Worm (Caenorhabditis elegans) whole organism, young adult: ENCODE results near the gene asb-1.

ENCODE experiments used
- B0035.1 ChIP-seq: sonication (generic microtip); optimal IDR thresholded peaks from 2 replicates; lab custom pipeline; 2016; ENCODE audit warnings: missing genetic modification characterization, mild to moderate bottlenecking, missing compliant biosample characterization, missing genotype, missing genetic modification reagents
- B0336.3 ChIP-seq: fragments of 200-800 bp; sonication (Bioruptor generic); IDR thresholded peaks from 2 replicates; pipeline ENCODE4 v1.3.6; 2022; ENCODE audit warnings: missing genetic modification characterization, missing compliant biosample characterization
- D2030.7 ChIP-seq: fragments of 200-800 bp; sonication (Bioruptor generic); IDR thresholded peaks from 2 replicates; pipeline ENCODE4 v1.3.6; 2022; ENCODE audit warnings: missing genetic modification reagents, missing genetic modification characterization, missing compliant biosample characterization
- F23B12.7 ChIP-seq: sonication (generic microtip); optimal IDR thresholded peaks from 2 replicates; lab custom pipeline; 2017; ENCODE audit warnings: missing genetic modification characterization, mild to moderate bottlenecking, missing compliant biosample characterization, antibody characterized with exemption, moderate library complexity; ENCODE audit not compliant: insufficient read depth
- F33H1.4 ChIP-seq: fragments of 200-800 bp; sonication (Bioruptor generic); IDR thresholded peaks from 2 replicates; pipeline ENCODE4 v1.3.6; 2022; ENCODE audit warnings: missing genetic modification reagents, missing genetic modification characterization, missing compliant biosample characterization
- F49E8.2 ChIP-seq: sonication (generic microtip); optimal IDR thresholded peaks from 3 replicates; lab custom pipeline; 2017; ENCODE audit warnings: missing genetic modification characterization, mild to moderate bottlenecking, missing compliant biosample characterization, antibody characterized with exemption, moderate library complexity; ENCODE audit not compliant: insufficient read depth
- K12H6.12 ChIP-seq: fragments of 200-800 bp; sonication (Bioruptor generic); optimal IDR thresholded peaks from 2 replicates; lab custom pipeline; 2018; ENCODE audit warnings: mild to moderate bottlenecking, missing genetic modification characterization, missing compliant biosample characterization
- cebp-1 ChIP-seq, 2 experiments: fragments of 200-800 bp in 1 of 2; sonication (Bioruptor generic) in 1 of 2; sonication (generic microtip) in 1 of 2; IDR thresholded peaks in 1 of 2; optimal IDR thresholded peaks in 1 of 2; 2 replicates each; pipeline versions ENCODE4 v1.3.6 to Lab custom; 2017 to 2022; ENCODE audit warnings: missing compliant biosample characterization in 2 of 2, missing genetic modification characterization in 2 of 2, mild to moderate bottlenecking in 1 of 2, missing genetic modification reagents in 1 of 2, moderate library complexity in 1 of 2
- cebp-2 ChIP-seq: fragments of 200-800 bp; sonication (Bioruptor generic); IDR thresholded peaks from 2 replicates; pipeline ENCODE4 v1.3.6; 2022; ENCODE audit warnings: missing genetic modification characterization, missing compliant biosample characterization
- ceh-91 ChIP-seq: fragments of 200-800 bp; sonication (Bioruptor generic); IDR thresholded peaks from 2 replicates; pipeline ENCODE4 v1.3.6; 2022; ENCODE audit warnings: missing genetic modification reagents, missing genetic modification characterization, missing compliant biosample characterization
- dox-1 ChIP-seq: fragments of 200-800 bp; sonication (Bioruptor generic); IDR thresholded peaks from 2 replicates; pipeline ENCODE4 v1.3.6; 2022; ENCODE audit warnings: missing genetic modification reagents, missing genetic modification characterization, missing compliant biosample characterization
- efl-1 ChIP-seq: fragments of 150-350 bp; optimal IDR thresholded peaks from 2 replicates; lab custom pipeline; 2014; ENCODE audit warnings: missing biosample characterization, missing genetic modification reagents, missing genetic modification characterization
- him-1 ChIP-seq: sonication (generic microtip); optimal IDR thresholded peaks from 2 replicates; lab custom pipeline; 2016; ENCODE audit warnings: missing genotype, missing genetic modification reagents, missing genetic modification characterization, missing compliant biosample characterization
- hmg-1.2 ChIP-seq: fragments of 200-800 bp; sonication (Bioruptor generic); IDR thresholded peaks from 2 replicates; pipeline ENCODE4 v1.3.6; 2022; ENCODE audit warnings: missing genetic modification reagents, missing genetic modification characterization, missing compliant biosample characterization
- hsf-1 ChIP-seq: fragments of 200-800 bp; sonication (Bioruptor generic); IDR thresholded peaks from 2 replicates; pipeline ENCODE4 v1.3.6; 2022; ENCODE audit warnings: missing genetic modification reagents, missing genetic modification characterization, missing compliant biosample characterization
- let-526 ChIP-seq: fragments of 200-800 bp; sonication (Bioruptor generic); IDR thresholded peaks from 2 replicates; pipeline ENCODE4 v1.3.6; 2022; ENCODE audit warnings: missing genetic modification reagents, missing genetic modification characterization, missing compliant biosample characterization
- lin-54 ChIP-seq: fragments of 200-800 bp; sonication (Bioruptor generic); optimal IDR thresholded peaks from 2 replicates; lab custom pipeline; 2018; ENCODE audit warnings: mild to moderate bottlenecking, missing genetic modification characterization, missing compliant biosample characterization
- lsl-1 ChIP-seq: fragments of 200-800 bp; sonication (Bioruptor generic); optimal IDR thresholded peaks from 2 replicates; lab custom pipeline; 2018; ENCODE audit warnings: mild to moderate bottlenecking, missing genetic modification characterization, moderate library complexity, missing compliant biosample characterization
- madf-3 ChIP-seq: fragments of 200-800 bp; sonication (Bioruptor generic); IDR thresholded peaks from 2 replicates; pipeline ENCODE4 v1.3.6; 2022; ENCODE audit warnings: missing genetic modification reagents, missing genetic modification characterization, missing compliant biosample characterization
- madf-6 ChIP-seq: fragments of 200-800 bp; sonication (Bioruptor generic); IDR thresholded peaks from 2 replicates; pipeline ENCODE4 v1.3.6; 2022; ENCODE audit warnings: missing genetic modification reagents, missing genetic modification characterization, missing compliant biosample characterization
- madf-8 ChIP-seq: fragments of 200-800 bp; sonication (Bioruptor generic); conservative IDR thresholded peaks from 2 replicates; pipeline ENCODE4 v1.3.6; 2022; ENCODE audit warnings: missing genetic modification reagents, missing genetic modification characterization, missing compliant biosample characterization
- mcd-1 ChIP-seq: fragments of 200-800 bp; sonication (Bioruptor generic); IDR thresholded peaks from 2 replicates; pipeline ENCODE4 v1.3.6; 2022; ENCODE audit warnings: missing genetic modification reagents, missing genetic modification characterization, missing compliant biosample characterization
- nfyb-1 ChIP-seq: fragments of 200-800 bp; sonication (Bioruptor generic); IDR thresholded peaks from 2 replicates; pipeline ENCODE4 v1.3.6; 2022; ENCODE audit warnings: missing genetic modification reagents, missing genetic modification characterization, missing compliant biosample characterization
- nhr-80 ChIP-seq: sonication (generic microtip); optimal IDR thresholded peaks from 2 replicates; lab custom pipeline; 2016; ENCODE audit warnings: missing genetic modification characterization, missing compliant biosample characterization
- pbrm-1 ChIP-seq: fragments of 200-800 bp; sonication (Bioruptor generic); IDR thresholded peaks from 2 replicates; pipeline ENCODE4 v1.3.6; 2022; ENCODE audit warnings: missing genetic modification reagents, missing genetic modification characterization, missing compliant biosample characterization
- rcor-1 ChIP-seq: fragments of 200-800 bp; sonication (Bioruptor generic); IDR thresholded peaks from 2 replicates; pipeline ENCODE4 v1.3.6; 2022; ENCODE audit warnings: missing genetic modification reagents, missing genetic modification characterization, missing compliant biosample characterization
- snpc-1.1 ChIP-seq: sonication (generic microtip); optimal IDR thresholded peaks from 2 replicates; lab custom pipeline; 2017; ENCODE audit warnings: missing genetic modification characterization, mild to moderate bottlenecking, missing compliant biosample characterization, antibody characterized with exemption, moderate library complexity, missing genotype, missing genetic modification reagents; ENCODE audit not compliant: insufficient read depth
- snpc-1.3 ChIP-seq: sonication (generic microtip); optimal IDR thresholded peaks from 2 replicates; lab custom pipeline; 2017; ENCODE audit warnings: missing genetic modification characterization, mild to moderate bottlenecking, missing compliant biosample characterization, antibody characterized with exemption, moderate library complexity, missing genotype, missing genetic modification reagents; ENCODE audit not compliant: insufficient read depth
- snpc-3.4 ChIP-seq: sonication (generic microtip); optimal IDR thresholded peaks from 2 replicates; lab custom pipeline; 2017; ENCODE audit warnings: missing genetic modification characterization, mild to moderate bottlenecking, missing compliant biosample characterization, antibody characterized with exemption, moderate library complexity, missing genotype, missing genetic modification reagents
- snpc-4 ChIP-seq, 5 experiments: fragments of 150-350 bp in 1 of 5; sonication (generic microtip) in 4 of 5; optimal IDR thresholded peaks; 2 replicates each; lab custom pipeline; 2014 to 2018; ENCODE audit warnings: missing genetic modification characterization in 5 of 5, missing biosample characterization in 3 of 5, antibody characterized with exemption in 2 of 5, mild to moderate bottlenecking in 2 of 5, missing compliant biosample characterization in 2 of 5, missing genotype in 2 of 5, moderate library complexity in 2 of 5, missing genetic modification reagents in 1 of 5
- tbp1 ChIP-seq: fragments of 200-800 bp; sonication (Bioruptor generic); optimal IDR thresholded peaks from 2 replicates; lab custom pipeline; 2018; ENCODE audit warnings: mild to moderate bottlenecking, missing genetic modification characterization, missing compliant biosample characterization
- unc-130 ChIP-seq: sonication (generic microtip); optimal IDR thresholded peaks from 2 replicates; lab custom pipeline; 2016; ENCODE audit warnings: missing genetic modification reagents, missing genetic modification characterization, missing compliant biosample characterization
- xnd-1 ChIP-seq: sonication (generic microtip); optimal IDR thresholded peaks from 2 replicates; lab custom pipeline; 2016; ENCODE audit warnings: missing genotype, missing genetic modification reagents, missing genetic modification characterization, missing compliant biosample characterization
- ztf-28 ChIP-seq: fragments of 200-800 bp; sonication (Bioruptor generic); IDR thresholded peaks from 2 replicates; pipeline ENCODE4 v1.3.6; 2022; ENCODE audit warnings: missing genetic modification reagents, missing genetic modification characterization, missing compliant biosample characterization

Gene asb-1

DNA sequence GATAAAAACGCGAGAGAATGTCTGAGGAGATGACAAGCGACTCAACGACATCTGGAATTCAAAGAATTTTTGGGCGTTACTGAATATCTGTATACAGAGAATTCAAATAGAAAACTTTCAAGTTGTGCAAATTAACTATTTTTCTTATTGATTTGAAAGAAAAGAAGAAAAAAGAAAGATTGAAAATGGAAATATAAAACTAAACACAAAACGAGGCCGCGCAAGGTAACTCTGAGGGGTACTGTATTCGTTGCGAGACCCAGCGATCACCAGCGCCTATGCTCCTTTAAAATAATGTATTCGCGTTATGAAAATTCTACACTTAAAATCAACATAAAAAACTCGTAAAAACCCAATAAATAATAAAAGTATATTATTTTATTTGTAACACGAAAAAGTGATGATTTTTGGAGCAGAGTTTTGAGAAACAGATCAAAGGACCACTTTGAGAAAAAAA, at the start of gene asb-1:
TSS of gene asb-1 (minus strand) at position 51 of the 457 bp plus-strand sequence.
- peak; percentile 56 for TF ChIP-seq ceh-91 (GFP tag; lab: Robert Waterston, UW)
- TF ChIP-seq tbp1 (GFP tag; lab: Kevin White, UChicago): peak; percentile 13
- TF ChIP-seq nfyb-1 (GFP tag; lab: Robert Waterston, UW): 0 out of 2 replicates have a peak, but pooled peaks have one; percentile 13
- TF ChIP-seq efl-1 (GFP tag; lab: Kevin White, UChicago): peak; percentile 22
- no peak for TF ChIP-seq snpc-4 (GFP tag; optimal IDR thresholded peaks at IDR 0.05; lab: Kevin White, UChicago)
- peak in 1 of 4 experiments; percentile 27 for TF ChIP-seq snpc-4 (tag; optimal IDR thresholded peaks at IDR 0.05; lab: Kevin White, UChicago)
- no peak for TF ChIP-seq B0035.1
- TF ChIP-seq him-1 (tag; lab: Kevin White, UChicago): peak; percentile 41
- peak; percentile 38 for TF ChIP-seq snpc-3.4 (tag; lab: Kevin White, UChicago)
- no peak for TF ChIP-seq dox-1 (GFP tag; lab: Robert Waterston, UW)
- TF ChIP-seq hmg-1.2 (GFP tag; lab: Robert Waterston, UW): 0 out of 2 replicates have a peak, but pooled peaks have one; percentile 13
- peak; percentile 38 for TF ChIP-seq lin-54 (GFP tag; lab: Kevin White, UChicago)
- TF ChIP-seq cebp-2 (GFP tag; lab: Robert Waterston, UW): no peak
- TF ChIP-seq cebp-1 (GFP tag; IDR thresholded peaks at IDR 0.05; lab: Robert Waterston, UW): no peak
- TF ChIP-seq cebp-1 (tag; optimal IDR thresholded peaks at IDR 0.05; lab: Kevin White, UChicago): peak; percentile 3
- 0 out of 2 replicates have a peak, but pooled peaks have one; percentile 48 for TF ChIP-seq hsf-1 (GFP tag; lab: Robert Waterston, UW)
- no peak for TF ChIP-seq mcd-1
- peak; percentile 72 for TF ChIP-seq madf-8 (GFP tag; lab: Robert Waterston, UW)
- peak; percentile 40 for TF ChIP-seq snpc-1.3 (tag; lab: Kevin White, UChicago)
- peak; percentile 12; the same call in 1 of the 2 replicates for TF ChIP-seq pbrm-1 (GFP tag; lab: Robert Waterston, UW)
- 0 out of 2 replicates have a peak, but pooled peaks have one; percentile 20 for TF ChIP-seq madf-3 (GFP tag; lab: Robert Waterston, UW)
- TF ChIP-seq unc-130 (GFP tag; lab: Kevin White, UChicago): peak; percentile 53
- no peak for TF ChIP-seq let-526 (GFP tag; lab: Robert Waterston, UW)
- no peak for TF ChIP-seq rcor-1
- peak; percentile 59 for TF ChIP-seq D2030.7
- 0 out of 2 replicates have a peak, but pooled peaks have one; percentile 14 for TF ChIP-seq B0336.3
- TF ChIP-seq xnd-1 (tag; lab: Kevin White, UChicago): peak; percentile 78
- no peak for TF ChIP-seq snpc-1.1
- peak; percentile 94 for TF ChIP-seq F33H1.4 (GFP tag; lab: Robert Waterston, UW)
- TF ChIP-seq ztf-28 (GFP tag; lab: Robert Waterston, UW): 0 out of 2 replicates have a peak, but pooled peaks have one; percentile 18
- peak; percentile 57 for TF ChIP-seq F49E8.2
- TF ChIP-seq lsl-1 (GFP tag; lab: Kevin White, UChicago): peak; percentile 95
- peak; percentile 90 for TF ChIP-seq madf-6
- TF ChIP-seq F23B12.7 (tag; lab: Kevin White, UChicago): peak; percentile 45

DNA sequence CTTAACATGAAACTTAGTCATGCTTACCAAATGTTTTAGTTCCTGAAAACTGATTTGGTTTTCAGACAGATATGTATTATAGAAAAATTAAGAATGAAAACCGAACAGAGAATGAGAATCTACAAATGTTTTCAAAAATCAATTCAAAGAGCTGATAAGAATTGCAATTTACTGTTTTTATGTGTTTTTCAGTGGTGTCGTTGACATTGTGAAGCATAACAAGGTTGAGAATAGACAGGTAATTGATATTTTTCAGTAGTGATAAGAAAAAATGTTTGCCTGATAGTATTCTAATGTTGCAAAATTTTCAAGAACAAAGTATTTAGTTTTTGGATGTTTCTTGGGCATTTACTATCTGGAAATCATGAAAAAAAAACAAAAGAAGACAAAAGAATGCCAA, 47.6 kb upstream of the asb-1 start, which contains the start of gene pfas-1:
TSS of gene pfas-1 (minus strand) at position 49 of the 400 bp plus-strand sequence.
- TF ChIP-seq nhr-80 (tag; lab: Kevin White, UChicago): peak; percentile 61
- no peak for TF ChIP-seq K12H6.12 (tag; lab: Kevin White, UChicago)
